Worm (Caenorhabditis elegans) whole organism, early embryonic: Measurements from ENCODE around the gene ram-5.

Experiments used
- ceh-13 ChIP-seq: fragments of 200-800 bp; sonication (Bioruptor generic); optimal IDR thresholded peaks from 2 replicates; lab custom pipeline; 2018; ENCODE audit warnings: mild to moderate bottlenecking, missing genetic modification characterization, missing compliant biosample characterization
- ets-7 ChIP-seq: sonication (generic microtip); optimal IDR thresholded peaks from 2 replicates; lab custom pipeline; 2016; ENCODE audit warnings: missing genotype, missing genetic modification characterization, missing compliant biosample characterization
- pes-1 ChIP-seq: fragments of 200-800 bp; sonication (Bioruptor generic); IDR thresholded peaks from 2 replicates; pipeline ENCODE4 v1.3.6; 2022; ENCODE audit warnings: missing genetic modification reagents, missing genetic modification characterization, missing compliant biosample characterization
- tbx-37 ChIP-seq: fragments of 200-800 bp; sonication (Bioruptor generic); conservative IDR thresholded peaks from 2 replicates; pipeline ENCODE4 v1.3.6; 2022; ENCODE audit warnings: missing genetic modification reagents, missing genetic modification characterization, missing compliant biosample characterization

DNA sequence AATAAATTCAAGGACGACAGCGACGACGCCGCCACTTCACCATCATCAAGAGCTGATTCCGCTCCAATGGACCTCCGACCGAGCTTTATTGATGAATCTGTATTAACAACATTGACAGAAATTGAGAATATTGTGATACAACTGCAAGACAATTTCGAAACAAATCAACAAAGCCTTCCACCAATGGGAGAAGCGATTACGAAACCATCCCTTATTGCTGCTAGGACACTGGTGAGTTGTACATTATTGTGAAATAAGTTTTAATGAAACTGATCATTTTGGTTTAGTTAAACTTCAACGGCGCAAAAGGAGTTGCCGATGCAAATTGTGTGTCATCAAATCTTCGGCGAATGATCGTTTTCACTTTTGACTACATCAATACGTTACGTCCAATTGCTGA lies 9.1 kb downstream of the ram-5 start:
- TF ChIP-seq pes-1, result no peak
- no peak for TF ChIP-seq tbx-37
- TF ChIP-seq ets-7 (tag; lab: Kevin White, UChicago), result no peak
- TF ChIP-seq ceh-13, result no peak
